Fruit fly (Drosophila melanogaster) whole organism, prepupa: Measurements from ENCODE around the gene Phb1.
A peak's percentile ranks its signal among the peaks of the same experiment; 100 is the strongest.

Experiments
- Blimp-1 ChIP-seq: fragments of 200-800 bp; sonication (Bioruptor generic); optimal IDR thresholded peaks from 3 replicates; lab custom pipeline; 2017; ENCODE audit warnings: missing biosample characterization, missing genetic modification characterization, mild to moderate bottlenecking, moderate library complexity, missing genetic modification reagents
- CG10631 ChIP-seq: fragments of 200-800 bp; sonication (Bioruptor generic); optimal IDR thresholded peaks from 2 replicates; lab custom pipeline; 2016; ENCODE audit warnings: missing biosample characterization, missing genetic modification characterization
- CG10669 ChIP-seq: fragments of 200-800 bp; sonication (Bioruptor generic); optimal IDR thresholded peaks from 3 replicates; lab custom pipeline; 2018; ENCODE audit warnings: missing biosample characterization, mild to moderate bottlenecking, missing genetic modification characterization, moderate library complexity
- CG11762 ChIP-seq: fragments of 200-800 bp; sonication (Bioruptor generic); optimal IDR thresholded peaks from 3 replicates; lab custom pipeline; 2016; ENCODE audit warnings: missing biosample characterization, missing genetic modification characterization; ENCODE audit not compliant: insufficient read depth
- CG11902 ChIP-seq: fragments of 200-800 bp; sonication (Bioruptor generic); optimal IDR thresholded peaks from 3 replicates; lab custom pipeline; 2016; ENCODE audit warnings: missing biosample characterization, missing genetic modification characterization
- CG15336 ChIP-seq: fragments of 200-800 bp; sonication (Bioruptor generic); IDR thresholded peaks from 2 replicates; pipeline ENCODE4 v1.3.6; 2022; ENCODE audit warnings: missing biosample characterization, missing genetic modification characterization
- CG1621 ChIP-seq: fragments of 200-800 bp; sonication (Bioruptor generic); optimal IDR thresholded peaks from 3 replicates; lab custom pipeline; 2018; ENCODE audit warnings: missing biosample characterization, mild to moderate bottlenecking, missing genetic modification characterization
- CG31627 ChIP-seq: fragments of 200-800 bp; sonication (Bioruptor generic); optimal IDR thresholded peaks from 3 replicates; lab custom pipeline; 2016; ENCODE audit warnings: missing biosample characterization, missing genetic modification characterization
- CG32006 ChIP-seq: fragments of 200-800 bp; sonication (Bioruptor generic); optimal IDR thresholded peaks from 3 replicates; lab custom pipeline; 2017; ENCODE audit warnings: missing biosample characterization, mild to moderate bottlenecking, missing genetic modification characterization
- CG34406 ChIP-seq: fragments of 200-800 bp; sonication (Bioruptor generic); optimal IDR thresholded peaks from 3 replicates; lab custom pipeline; 2016; ENCODE audit warnings: missing biosample characterization, missing genetic modification characterization
- CG4318 ChIP-seq: fragments of 200-800 bp; sonication (Bioruptor generic); optimal IDR thresholded peaks from 3 replicates; lab custom pipeline; 2017; ENCODE audit warnings: missing biosample characterization, mild to moderate bottlenecking, missing genetic modification characterization
- CG6163 ChIP-seq: fragments of 200-800 bp; sonication (Bioruptor generic); IDR thresholded peaks from 3 replicates; pipeline ENCODE4 v1.3.6; 2022; ENCODE audit warnings: missing biosample characterization, missing genetic modification characterization
- CG6276 ChIP-seq: fragments of 200-800 bp; sonication (Bioruptor generic); optimal IDR thresholded peaks from 2 replicates; lab custom pipeline; 2017; ENCODE audit warnings: missing biosample characterization, mild to moderate bottlenecking, missing genetic modification characterization
- CG6792 ChIP-seq: fragments of 200-800 bp; sonication (Bioruptor generic); optimal IDR thresholded peaks from 3 replicates; lab custom pipeline; 2016; ENCODE audit warnings: missing biosample characterization, missing genetic modification characterization
- CG6808 ChIP-seq: fragments of 200-800 bp; sonication (Bioruptor generic); optimal IDR thresholded peaks from 3 replicates; lab custom pipeline; 2017; ENCODE audit warnings: missing biosample characterization, missing genetic modification characterization, mild to moderate bottlenecking, moderate library complexity, missing genetic modification reagents
- CG7368 ChIP-seq: fragments of 200-800 bp; sonication (Bioruptor generic); optimal IDR thresholded peaks from 3 replicates; lab custom pipeline; 2016; ENCODE audit warnings: missing biosample characterization, missing genetic modification characterization
- CG8119 ChIP-seq: fragments of 200-800 bp; sonication (Bioruptor generic); IDR thresholded peaks from 3 replicates; pipeline ENCODE4 v1.3.6; 2022; ENCODE audit warnings: missing biosample characterization, missing genetic modification characterization
- Eip75B ChIP-seq: fragments of 200-800 bp; sonication (Bioruptor generic); optimal IDR thresholded peaks from 3 replicates; lab custom pipeline; 2016; ENCODE audit warnings: missing biosample characterization, missing genetic modification characterization
- Eip78C ChIP-seq: fragments of 200-800 bp; sonication (Bioruptor generic); peaks from one replicate; lab custom pipeline; 2016; ENCODE audit warnings: missing biosample characterization, missing genetic modification characterization
- Eip93F ChIP-seq: fragments of 200-800 bp; sonication (Bioruptor generic); optimal IDR thresholded peaks from 2 replicates; lab custom pipeline; 2016; ENCODE audit warnings: missing biosample characterization, mild to moderate bottlenecking, missing genetic modification characterization
- Ets96B ChIP-seq: fragments of 200-800 bp; optimal IDR thresholded peaks from 2 replicates; lab custom pipeline; 2019; ENCODE audit warnings: missing biosample characterization, mild to moderate bottlenecking, missing genetic modification characterization, moderate library complexity
- Gug ChIP-seq: fragments of 200-800 bp; sonication (Bioruptor generic); IDR thresholded peaks from 2 replicates; pipeline ENCODE4 v1.3.6; 2022; ENCODE audit warnings: missing biosample characterization, missing genetic modification characterization
- Hr4 ChIP-seq: fragments of 200-800 bp; sonication (Bioruptor generic); optimal IDR thresholded peaks from 3 replicates; lab custom pipeline; 2016; ENCODE audit warnings: missing biosample characterization, missing genetic modification characterization
- Lpt ChIP-seq: fragments of 200-800 bp; sonication (Bioruptor generic); optimal IDR thresholded peaks from 3 replicates; lab custom pipeline; 2016; ENCODE audit warnings: missing biosample characterization, missing genetic modification characterization
- Met ChIP-seq: fragments of 200-800 bp; sonication (Bioruptor generic); optimal IDR thresholded peaks from 3 replicates; lab custom pipeline; 2016; ENCODE audit warnings: missing biosample characterization, missing genetic modification characterization
- Smox ChIP-seq: fragments of 200-800 bp; sonication (Bioruptor generic); optimal IDR thresholded peaks from 3 replicates; lab custom pipeline; 2016; ENCODE audit warnings: missing biosample characterization, missing genetic modification characterization
- Sox102F ChIP-seq: fragments of 200-800 bp; sonication (Bioruptor generic); optimal IDR thresholded peaks from 2 replicates; lab custom pipeline; 2016; ENCODE audit warnings: missing biosample characterization, mild to moderate bottlenecking, missing genetic modification characterization
- Sox14 ChIP-seq: fragments of 200-800 bp; sonication (Bioruptor generic); optimal IDR thresholded peaks from 3 replicates; lab custom pipeline; 2016; ENCODE audit warnings: missing biosample characterization, missing genetic modification characterization
- Sox15 ChIP-seq: fragments of 200-800 bp; sonication (Bioruptor generic); optimal IDR thresholded peaks from 3 replicates; lab custom pipeline; 2016; ENCODE audit warnings: missing biosample characterization, missing genetic modification characterization
- acj6 ChIP-seq: fragments of 200-800 bp; sonication (Bioruptor generic); optimal IDR thresholded peaks from 3 replicates; lab custom pipeline; 2016; ENCODE audit warnings: missing biosample characterization, missing genetic modification characterization
- cyc ChIP-seq: fragments of 200-800 bp; sonication (Bioruptor generic); optimal IDR thresholded peaks from 3 replicates; lab custom pipeline; 2016; ENCODE audit warnings: missing biosample characterization, missing genetic modification characterization
- dac ChIP-seq: fragments of 200-800 bp; sonication (Bioruptor generic); optimal IDR thresholded peaks from 2 replicates; lab custom pipeline; 2017; ENCODE audit warnings: missing biosample characterization, mild to moderate bottlenecking, missing genetic modification characterization
- dsx ChIP-seq: fragments of 200-800 bp; optimal IDR thresholded peaks from 3 replicates; lab custom pipeline; 2019; ENCODE audit warnings: missing biosample characterization, mild to moderate bottlenecking, missing genetic modification characterization, moderate library complexity; ENCODE audit not compliant: poor library complexity, severe bottlenecking
- fd59A ChIP-seq: fragments of 200-800 bp; sonication (Bioruptor generic); optimal IDR thresholded peaks from 2 replicates; lab custom pipeline; 2017; ENCODE audit warnings: missing biosample characterization, mild to moderate bottlenecking, missing genetic modification characterization, missing genetic modification reagents
- fd85E ChIP-seq: fragments of 200-800 bp; sonication (Bioruptor generic); optimal IDR thresholded peaks from 3 replicates; lab custom pipeline; 2016; ENCODE audit warnings: missing biosample characterization, missing genetic modification characterization
- lz ChIP-seq: fragments of 200-800 bp; sonication (Bioruptor generic); optimal IDR thresholded peaks from 3 replicates; lab custom pipeline; 2016; ENCODE audit warnings: missing biosample characterization, missing genetic modification characterization
- pdm3 ChIP-seq: fragments of 200-800 bp; sonication (Bioruptor generic); optimal IDR thresholded peaks from 3 replicates; lab custom pipeline; 2016; ENCODE audit warnings: missing biosample characterization, missing genetic modification characterization
- salr ChIP-seq, 2 experiments: fragments of 200-800 bp; sonication (Bioruptor generic); optimal IDR thresholded peaks; 3 replicates each; lab custom pipeline; 2016 to 2018; ENCODE audit warnings: missing biosample characterization in 2 of 2, missing genetic modification characterization in 2 of 2, mild to moderate bottlenecking in 1 of 2
- spab ChIP-seq: fragments of 200-800 bp; sonication (Bioruptor generic); optimal IDR thresholded peaks from 2 replicates; lab custom pipeline; 2017; ENCODE audit warnings: missing biosample characterization, mild to moderate bottlenecking, missing genetic modification characterization, missing genetic modification reagents
- svp ChIP-seq: fragments of 200-800 bp; sonication (Bioruptor generic); peaks from one replicate; lab custom pipeline; 2016; ENCODE audit warnings: missing biosample characterization, missing genetic modification characterization
- topi ChIP-seq: fragments of 200-800 bp; sonication (Bioruptor generic); optimal IDR thresholded peaks from 3 replicates; lab custom pipeline; 2016; ENCODE audit warnings: missing biosample characterization, missing genetic modification characterization
- vri ChIP-seq: fragments of 200-800 bp; sonication (Bioruptor generic); optimal IDR thresholded peaks from 3 replicates; lab custom pipeline; 2016; ENCODE audit warnings: missing biosample characterization, mild to moderate bottlenecking, missing genetic modification characterization

Gene Phb1

dm6 chr2L:19163143-19163974 lies 39.7 kb upstream of the Phb1 start (continued):
- no peak for TF ChIP-seq Lpt (GFP tag; lab: Kevin White, UChicago)
- no peak for TF ChIP-seq Gug (GFP tag; lab: Robert Waterston, UW)
- no peak for TF ChIP-seq Blimp-1 (GFP tag; lab: Kevin White, UChicago)
- TF ChIP-seq Eip93F (GFP tag; lab: Kevin White, UChicago) = no peak
- TF ChIP-seq topi (GFP tag; lab: Kevin White, UChicago) = no peak
- 0 out of 3 replicates have a peak, but pooled peaks have one; percentile 21 for TF ChIP-seq CG8119 (GFP tag; lab: Robert Waterston, UW)
- no peak for TF ChIP-seq Sox102F
- no peak for TF ChIP-seq CG6792 (GFP tag; lab: Kevin White, UChicago)
- no peak for TF ChIP-seq CG34406 (GFP tag; lab: Kevin White, UChicago)
- peak; percentile 40 for TF ChIP-seq Eip78C (GFP tag; lab: Kevin White, UChicago)
- TF ChIP-seq fd85E (GFP tag; lab: Kevin White, UChicago) = no peak
- peak; percentile 37 for TF ChIP-seq CG32006 (GFP tag; lab: Kevin White, UChicago)
- no peak for TF ChIP-seq CG7368 (GFP tag; lab: Kevin White, UChicago)
- TF ChIP-seq CG6808 (GFP tag; lab: Kevin White, UChicago) = peak; percentile 5
- no peak for TF ChIP-seq CG10669 (GFP tag; lab: Kevin White, UChicago)
- no peak for TF ChIP-seq Smox (GFP tag; lab: Kevin White, UChicago)
- peak; percentile 48 for TF ChIP-seq Sox14 (GFP tag; lab: Kevin White, UChicago)
- TF ChIP-seq CG11902 (GFP tag; lab: Kevin White, UChicago) = no peak
- no peak for TF ChIP-seq CG10631

dm6 chr2L:19162330-19163100 lies 38.8 kb upstream of the Phb1 start:
- TF ChIP-seq CG6808 (GFP tag; lab: Kevin White, UChicago) (no peak), acj6 (GFP tag; lab: Kevin White, UChicago) (peak; percentile 75), svp (GFP tag; lab: Kevin White, UChicago) (peak; percentile 88), Sox15 (peak; percentile 66), CG6163 (GFP tag; lab: Robert Waterston, UW) (peak; percentile 5; the same call in 1 of the 3 replicates), CG6276 (peak; percentile 45), lz (GFP tag; lab: Kevin White, UChicago) (peak; percentile 73), topi (GFP tag; lab: Kevin White, UChicago) (peak; percentile 77), pdm3 (GFP tag; lab: Kevin White, UChicago) (peak; percentile 62), Blimp-1 (GFP tag; lab: Kevin White, UChicago) (no peak), Met (peak; percentile 82), Ets96B (tag; lab: Kevin White, UChicago) (peak; percentile 18), CG1621 (tag; lab: Kevin White, UChicago) (no peak), CG31627 (GFP tag; lab: Kevin White, UChicago) (peak; percentile 61), Lpt (GFP tag; lab: Kevin White, UChicago) (peak; percentile 36), Eip78C (GFP tag; lab: Kevin White, UChicago) (peak; percentile 94), fd85E (GFP tag; lab: Kevin White, UChicago) (no peak), CG8119 (GFP tag; lab: Robert Waterston, UW) (peak; percentile 50), CG15336 (GFP tag; lab: Robert Waterston, UW) (peak; percentile 51; the same call in 1 of the 2 replicates), CG4318 (peak; percentile 18), cyc (peak; percentile 64), vri (peak; percentile 65), fd59A (GFP tag; lab: Kevin White, UChicago) (peak; percentile 28), Smox (GFP tag; lab: Kevin White, UChicago) (peak; percentile 79), spab (no peak), CG10631 (peak; percentile 54), Hr4 (GFP tag; lab: Kevin White, UChicago) (peak; percentile 14), Sox102F (peak; percentile 67), CG32006 (GFP tag; lab: Kevin White, UChicago) (peak; percentile 62), dac (GFP tag; lab: Kevin White, UChicago) (no peak), dsx (GFP tag; lab: Kevin White, UChicago) (peak; percentile 4), CG7368 (GFP tag; lab: Kevin White, UChicago) (peak; percentile 33), salr (GFP tag; optimal IDR thresholded peaks at IDR 0.05; lab: Kevin White, UChicago) (peak in 1 of 2 experiments; percentile 28), Eip75B (GFP tag; lab: Kevin White, UChicago) (peak; percentile 59), Eip93F (GFP tag; lab: Kevin White, UChicago) (peak; percentile 74), CG10669 (GFP tag; lab: Kevin White, UChicago) (peak; percentile 46), CG11762 (GFP tag; lab: Kevin White, UChicago) (peak; percentile 75), CG11902 (GFP tag; lab: Kevin White, UChicago) (peak; percentile 56), CG6792 (GFP tag; lab: Kevin White, UChicago) (peak; percentile 65)
